Fruit fly (Drosophila melanogaster): Measurements from ENCODE around the gene CG14518.
A peak's percentile ranks its signal among the peaks of the same experiment; 100 is the strongest.

CG14518 gene

DNA sequence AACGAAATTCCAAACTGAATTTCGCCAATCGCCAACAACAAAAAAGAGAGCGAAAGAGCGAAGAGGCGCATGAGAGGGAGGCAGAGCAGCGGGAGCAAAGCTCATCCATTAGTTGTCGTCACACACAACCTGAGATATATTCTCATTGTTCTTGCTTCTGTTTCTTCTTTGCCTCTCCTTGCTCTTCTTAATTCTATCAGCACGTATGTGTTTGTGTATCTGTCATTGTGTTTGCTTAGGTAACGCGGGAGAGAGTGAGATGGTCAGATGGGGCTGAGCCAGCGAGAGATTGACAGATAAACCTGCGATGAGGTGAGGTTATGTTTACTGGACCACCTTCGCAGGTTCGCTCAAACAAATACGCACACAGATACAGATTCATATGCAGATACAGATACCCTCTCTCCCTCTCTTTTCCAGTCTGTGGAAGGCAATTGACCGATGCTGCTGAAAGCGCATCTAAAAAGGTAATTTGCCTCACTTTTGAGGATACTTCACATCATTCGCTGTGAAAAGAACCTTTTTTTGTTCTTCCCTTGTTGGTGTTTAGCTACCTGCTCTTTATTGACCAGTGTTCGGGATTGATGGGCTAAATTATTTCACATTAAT is 49.3 kb downstream of the CG14518 start (continued):
- TF ChIP-seq ERR (GFP tag; optimal IDR thresholded peaks at IDR 0.05) (no peak), Aef1 (GFP tag; IDR thresholded peaks at IDR 0.05) (no peak), CG34376 (GFP tag; optimal IDR thresholded peaks at IDR 0.05) (peak; percentile 38), scrt (GFP tag; optimal IDR thresholded peaks at IDR 0.05) (no peak), phol (tag; optimal IDR thresholded peaks at IDR 0.05) (no peak), CG5180 (GFP tag; optimal IDR thresholded peaks at IDR 0.05) (peak; percentile 2), lab (GFP tag; optimal IDR thresholded peaks at IDR 0.05) (peak; percentile 10), gfzf (GFP tag; optimal IDR thresholded peaks at IDR 0.05) (no peak), CG4617 (GFP tag; optimal IDR thresholded peaks at IDR 0.05; ENCODE audit: borderline replicate concordance) (no peak), psq (GFP tag; optimal IDR thresholded peaks at IDR 0.05) (peak; percentile 26), Hr78 (GFP tag; optimal IDR thresholded peaks at IDR 0.05) (peak in 1 of 2 experiments; percentile 6), stwl (tag; optimal IDR thresholded peaks at IDR 0.05) (no peak), CoRest (tag; optimal IDR thresholded peaks at IDR 0.05) (no peak), CG18619 (GFP tag; optimal IDR thresholded peaks at IDR 0.05) (no peak), CG8924 (tag; optimal IDR thresholded peaks at IDR 0.05) (peak; percentile 29), nerfin-1 (tag; optimal IDR thresholded peaks at IDR 0.05) (peak; percentile 10), CG6813 (GFP tag; optimal IDR thresholded peaks at IDR 0.05) (peak; percentile 9), CG12391 (tag; optimal IDR thresholded peaks at IDR 0.05) (no peak), CG2678 (tag; optimal IDR thresholded peaks at IDR 0.05) (peak; percentile 10), CG7357 (GFP tag; IDR thresholded peaks at IDR 0.05) (no peak), CG14667 (GFP tag; IDR thresholded peaks at IDR 0.05) (no peak), nom (GFP tag; optimal IDR thresholded peaks at IDR 0.05) (peak; percentile 70), ase (GFP tag; IDR thresholded peaks at IDR 0.05) (no peak), Vsx1 (GFP tag; optimal IDR thresholded peaks at IDR 0.05) (peak; percentile 13), CG12942 (GFP tag; optimal IDR thresholded peaks at IDR 0.05) (no peak), Xrp1 (GFP tag; IDR thresholded peaks at IDR 0.05) (0 out of 2 replicates have a peak, but pooled peaks have one; percentile 19), CG16815 (GFP tag; optimal IDR thresholded peaks at IDR 0.05) (no peak), zen2 (GFP tag; IDR thresholded peaks at IDR 0.05; ENCODE audit: partially characterized antibody) (no peak), fd3F (GFP tag; optimal IDR thresholded peaks at IDR 0.05) (no peak), Lim3 (GFP tag; IDR thresholded peaks at IDR 0.05) (no peak), CG1233 (GFP tag; optimal IDR thresholded peaks at IDR 0.05) (no peak), rib (GFP tag; IDR thresholded peaks at IDR 0.05) (peak; percentile 14; the same call in 1 of the 2 replicates), peb (GFP tag; IDR thresholded peaks at IDR 0.05) (no peak), CG15269 (tag; optimal IDR thresholded peaks at IDR 0.05) (no peak), bowl (GFP tag; IDR thresholded peaks at IDR 0.05) (no peak), fu2 (GFP tag; optimal IDR thresholded peaks at IDR 0.05) (no peak), oc (tag; optimal IDR thresholded peaks at IDR 0.05) (no peak), pros (GFP tag; optimal IDR thresholded peaks at IDR 0.05) (no peak), CG13424 (tag; optimal IDR thresholded peaks at IDR 0.05) (no peak), D19A (tag; optimal IDR thresholded peaks at IDR 0.05) (peak; percentile 64), CG1832 (GFP tag; optimal IDR thresholded peaks at IDR 0.05) (peak; percentile 37), CG17359 (tag; optimal IDR thresholded peaks at IDR 0.05) (no peak), cwo (GFP tag; optimal IDR thresholded peaks at IDR 0.05) (no peak), tap (tag; optimal IDR thresholded peaks at IDR 0.05) (no peak), Antp (GFP tag; optimal IDR thresholded peaks at IDR 0.05) (no peak), CG10321 (GFP tag; IDR thresholded peaks at IDR 0.05) (peak; percentile 41; the same call in 1 of the 2 replicates), CG3838 (GFP tag; optimal IDR thresholded peaks at IDR 0.05) (no peak), CG2116 (GFP tag; optimal IDR thresholded peaks at IDR 0.05) (no peak), Taf1 (GFP tag; IDR thresholded peaks at IDR 0.05) (no peak)

Data from whole organism, embryonic.